Worm (Caenorhabditis elegans): ENCODE results near the gene C18E9.9.

DNA sequence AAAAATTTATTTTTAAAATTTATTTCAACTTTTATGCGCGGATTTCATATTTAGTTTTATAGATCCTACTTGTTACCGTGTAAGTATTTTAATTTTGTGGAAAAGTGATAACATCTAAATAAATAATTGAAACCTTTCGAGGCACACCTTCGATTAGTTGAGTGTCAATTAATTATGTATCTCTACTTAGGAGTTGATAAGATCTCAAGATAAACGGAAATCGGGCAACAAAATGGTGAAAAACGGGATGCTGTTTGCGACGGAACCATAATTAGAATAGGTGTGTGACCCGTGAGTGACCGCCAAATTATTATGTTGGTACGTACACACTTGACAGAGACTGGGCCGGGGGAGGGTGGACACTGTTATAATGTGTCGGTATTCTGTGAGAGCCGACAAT is 37.0 kb upstream of the C18E9.9 start:
- TF ChIP-seq nhr-6 (tag; optimal IDR thresholded peaks at IDR 0.05), result no peak
- TF ChIP-seq sma-9 (GFP tag; optimal IDR thresholded peaks at IDR 0.05), result no peak
- no peak for TF ChIP-seq sma-9 (tag; optimal IDR thresholded peaks at IDR 0.05)
- no peak for TF ChIP-seq nhr-23 (tag; optimal IDR thresholded peaks at IDR 0.05)
- TF ChIP-seq mdl-1 (tag; optimal IDR thresholded peaks at IDR 0.05), result no peak

Data from whole organism, L2 larva.